Fruit fly (Drosophila melanogaster) whole organism, adult: ENCODE data around the gene smash.

ENCODE experiments used
- Clk ChIP-seq: fragments of 200-800 bp; sonication (Bioruptor generic); optimal IDR thresholded peaks from 2 replicates; lab custom pipeline; 2017; ENCODE audit warnings: missing biosample characterization, missing genetic modification characterization
- Hr96 ChIP-seq: fragments of 200-800 bp; sonication (Bioruptor generic); optimal IDR thresholded peaks from 2 replicates; lab custom pipeline; 2016; ENCODE audit warnings: missing biosample characterization, missing genetic modification characterization
- kay ChIP-seq: fragments of 200-800 bp; sonication (Bioruptor generic); peaks from one replicate; lab custom pipeline; 2016; ENCODE audit warnings: missing biosample characterization, missing genetic modification characterization, borderline replicate concordance

DNA sequence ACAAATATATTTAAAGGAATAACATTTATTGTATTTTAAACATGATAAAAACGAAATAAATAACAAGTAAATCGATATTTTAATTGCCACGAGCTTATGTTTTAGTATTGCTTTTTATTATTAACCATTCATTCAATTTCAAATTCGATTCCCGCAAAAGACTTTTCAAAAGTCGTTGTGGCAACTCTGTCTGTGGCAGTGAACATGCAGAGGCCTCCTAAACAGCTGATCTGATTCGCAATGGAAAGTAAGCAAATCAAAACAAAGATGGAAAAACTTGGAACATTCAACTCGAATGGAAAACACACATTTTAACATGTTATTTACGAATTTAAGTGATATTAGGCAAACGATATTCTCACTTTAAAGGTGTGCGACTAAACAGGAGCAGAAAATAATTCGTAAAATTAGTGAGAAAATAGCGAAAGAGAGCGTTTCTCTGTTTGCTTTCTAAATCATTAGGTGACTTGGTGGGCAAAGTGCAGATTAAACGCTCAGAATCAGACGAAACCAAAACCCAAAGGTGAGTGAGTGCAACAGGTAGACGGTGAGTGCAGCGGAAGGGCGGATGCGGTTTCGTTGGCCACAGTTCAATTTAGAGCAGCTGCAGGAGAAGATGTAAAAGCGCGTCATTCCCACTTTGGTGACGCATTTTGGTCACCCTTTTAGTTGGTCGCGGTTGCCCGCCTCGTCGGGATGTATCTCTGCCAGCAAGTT lies 4.7 kb upstream of the smash start, which contains the start of gene spartin:
- no peak for TF ChIP-seq Hr96
- peak; percentile 97 for TF ChIP-seq kay (GFP tag; lab: Kevin White, UChicago)
- no peak for TF ChIP-seq Clk (GFP tag; lab: Kevin White, UChicago)
